Fruit fly (Drosophila melanogaster): ENCODE results near the gene Abp1.

The Abp1 gene

dm6 chr3L:13478339-13479203, 7.5 kb downstream of the Abp1 start (continued):
- TF ChIP-seq CG7271 (tag; optimal IDR thresholded peaks at IDR 0.05) (no peak), emc (GFP tag; optimal IDR thresholded peaks at IDR 0.05) (no peak), fd3F (GFP tag; optimal IDR thresholded peaks at IDR 0.05) (peak; percentile 7), Dek (tag; optimal IDR thresholded peaks at IDR 0.05) (no peak), Myb (GFP tag; optimal IDR thresholded peaks at IDR 0.05) (no peak), Ssrp (tag; optimal IDR thresholded peaks at IDR 0.05) (no peak), NC2α (GFP tag; optimal IDR thresholded peaks at IDR 0.05) (no peak), salm (tag; optimal IDR thresholded peaks at IDR 0.05) (no peak), CG17385 (GFP tag; optimal IDR thresholded peaks at IDR 0.05) (peak; percentile 10), CG7839 (tag; optimal IDR thresholded peaks at IDR 0.05) (peak; percentile 39), CG9876 (GFP tag; optimal IDR thresholded peaks at IDR 0.05) (no peak), CG15269 (tag; optimal IDR thresholded peaks at IDR 0.05) (peak; percentile 64), CG33213 (GFP tag; optimal IDR thresholded peaks at IDR 0.05) (no peak), zen2 (GFP tag; IDR thresholded peaks at IDR 0.05; ENCODE audit: partially characterized antibody) (no peak), CG18619 (GFP tag; optimal IDR thresholded peaks at IDR 0.05) (peak; percentile 27), Adf1 (GFP tag; IDR thresholded peaks at IDR 0.05) (peak; percentile 16; the same call in 1 of the 2 replicates), al (GFP tag; IDR thresholded peaks at IDR 0.05) (peak; percentile 8; the same call in 1 of the 2 replicates), lilli (GFP tag; optimal IDR thresholded peaks at IDR 0.05) (peak; percentile 33), CG12391 (tag; optimal IDR thresholded peaks at IDR 0.05) (peak; percentile 10), CG12769 (tag; optimal IDR thresholded peaks at IDR 0.05) (peak; percentile 84), HLH3B (GFP tag; IDR thresholded peaks at IDR 0.05) (peak; percentile 27; the same call in 1 of the 2 replicates), CG13424 (tag; optimal IDR thresholded peaks at IDR 0.05) (peak; percentile 24), lab (GFP tag; optimal IDR thresholded peaks at IDR 0.05) (peak; percentile 31), bigmax (GFP tag; optimal IDR thresholded peaks at IDR 0.05) (no peak), gem (tag; optimal IDR thresholded peaks at IDR 0.05) (peak; percentile 38), CG6689 (GFP tag; IDR thresholded peaks at IDR 0.05) (no peak), CG18011 (GFP tag; optimal IDR thresholded peaks at IDR 0.05) (no peak), ham (GFP tag; IDR thresholded peaks at IDR 0.05) (no peak), row (GFP tag; IDR thresholded peaks at IDR 0.05) (peak; percentile 65), wdn (GFP tag; IDR thresholded peaks at IDR 0.05) (0 out of 2 replicates have a peak, but pooled peaks have one; percentile 9), Kr (GFP tag; optimal IDR thresholded peaks at IDR 0.05) (no peak), Hsf (GFP tag; optimal IDR thresholded peaks at IDR 0.05) (no peak), ara (GFP tag; IDR thresholded peaks at IDR 0.05) (no peak), BtbVII (GFP tag; optimal IDR thresholded peaks at IDR 0.05) (peak; percentile 11), CG12659 (GFP tag; optimal IDR thresholded peaks at IDR 0.05) (peak; percentile 35), dpn (GFP tag; optimal IDR thresholded peaks at IDR 0.05) (peak in 1 of 2 experiments; percentile 22), Hr51 (GFP tag; optimal IDR thresholded peaks at IDR 0.05) (peak in 1 of 2 experiments; percentile 45), CG15514 (GFP tag; optimal IDR thresholded peaks at IDR 0.05) (peak; percentile 32), Pdp1 (GFP tag; optimal IDR thresholded peaks at IDR 0.05) (peak in 1 of 2 experiments; percentile 31), Hr39 (optimal IDR thresholded peaks at IDR 0.05) (peak; percentile 24), chinmo (GFP tag; IDR thresholded peaks at IDR 0.05; ENCODE audit: partially characterized antibody) (0 out of 4 replicates have a peak, but pooled peaks have one; percentile 46), sr (GFP tag; IDR thresholded peaks at IDR 0.05) (0 out of 3 replicates have a peak, but pooled peaks have one; percentile 37), Med (GFP tag) (peak; percentile 62), PHDP (tag; optimal IDR thresholded peaks at IDR 0.05) (peak; percentile 7), CG6254 (GFP tag; optimal IDR thresholded peaks at IDR 0.05) (no peak), CG10267 (tag; optimal IDR thresholded peaks at IDR 0.05) (no peak), Hmr (GFP tag; optimal IDR thresholded peaks at IDR 0.05) (peak; percentile 32)

Data from whole organism, embryonic.